Worm (Caenorhabditis elegans) whole organism, midembryonic: ENCODE results near the gene srj-55.

Experiments
- T22C8.4 ChIP-seq: fragments of 200-800 bp; sonication (Bioruptor generic); IDR thresholded peaks from 2 replicates; pipeline ENCODE4 v1.3.6; 2022; ENCODE audit warnings: missing genetic modification characterization, missing compliant biosample characterization
- cog-1 ChIP-seq: sonication (generic microtip); optimal IDR thresholded peaks from 2 replicates; lab custom pipeline; 2016; ENCODE audit warnings: missing genetic modification characterization, missing compliant biosample characterization
- flt-1 ChIP-seq: fragments of 200-800 bp; sonication (Bioruptor generic); IDR thresholded peaks from 2 replicates; pipeline ENCODE4 v1.3.6; 2022; ENCODE audit warnings: missing genetic modification characterization, missing compliant biosample characterization
- klf-2 ChIP-seq: fragments of 200-800 bp; sonication (Bioruptor generic); conservative IDR thresholded peaks from 2 replicates; pipeline ENCODE4 v1.3.6; 2022; ENCODE audit warnings: missing genetic modification reagents, missing genetic modification characterization, missing compliant biosample characterization
- med-1 ChIP-seq: sonication (generic microtip); optimal IDR thresholded peaks from 2 replicates; lab custom pipeline; 2017; ENCODE audit warnings: missing genetic modification characterization, mild to moderate bottlenecking, missing compliant biosample characterization, antibody characterized with exemption, missing genetic modification reagents; ENCODE audit not compliant: insufficient read depth
- ref-1 ChIP-seq: fragments of 200-800 bp; sonication (Bioruptor generic); conservative IDR thresholded peaks from 2 replicates; pipeline ENCODE4 v1.3.6; 2022; ENCODE audit warnings: missing genetic modification reagents, missing genetic modification characterization, missing compliant biosample characterization
- tab-1 ChIP-seq: fragments of 200-800 bp; sonication (Bioruptor generic); IDR thresholded peaks from 2 replicates; pipeline ENCODE4 v1.3.6; 2022; ENCODE audit warnings: missing genetic modification characterization, missing compliant biosample characterization
- ztf-23 ChIP-seq: fragments of 200-800 bp; sonication (Bioruptor generic); IDR thresholded peaks from 2 replicates; pipeline ENCODE4 v1.3.6; 2022; ENCODE audit warnings: missing genetic modification reagents, missing genetic modification characterization, missing compliant biosample characterization
- ztf-29 ChIP-seq: fragments of 200-800 bp; sonication (Bioruptor generic); IDR thresholded peaks from 2 replicates; pipeline ENCODE4 v1.3.6; 2022; ENCODE audit warnings: missing genetic modification reagents, missing genetic modification characterization, missing compliant biosample characterization

ce11 chrV:2859738-2860137, 2.0 kb upstream of the srj-55 start, which contains the start of gene srj-54:
- TF ChIP-seq med-1 (GFP tag; lab: Kevin White, UChicago): no peak
- no peak for TF ChIP-seq T22C8.4
- TF ChIP-seq flt-1 (GFP tag; lab: Robert Waterston, UW): no peak
- no peak for TF ChIP-seq cog-1
- no peak for TF ChIP-seq klf-2 (GFP tag; lab: Robert Waterston, UW)
- TF ChIP-seq ztf-23 (GFP tag; lab: Robert Waterston, UW): no peak
- TF ChIP-seq ref-1 (GFP tag; lab: Robert Waterston, UW): no peak
- no peak for TF ChIP-seq tab-1 (GFP tag; lab: Robert Waterston, UW)
- TF ChIP-seq ztf-29: no peak
